Fruit fly (Drosophila melanogaster): ENCODE results near the gene Dr.

DNA sequence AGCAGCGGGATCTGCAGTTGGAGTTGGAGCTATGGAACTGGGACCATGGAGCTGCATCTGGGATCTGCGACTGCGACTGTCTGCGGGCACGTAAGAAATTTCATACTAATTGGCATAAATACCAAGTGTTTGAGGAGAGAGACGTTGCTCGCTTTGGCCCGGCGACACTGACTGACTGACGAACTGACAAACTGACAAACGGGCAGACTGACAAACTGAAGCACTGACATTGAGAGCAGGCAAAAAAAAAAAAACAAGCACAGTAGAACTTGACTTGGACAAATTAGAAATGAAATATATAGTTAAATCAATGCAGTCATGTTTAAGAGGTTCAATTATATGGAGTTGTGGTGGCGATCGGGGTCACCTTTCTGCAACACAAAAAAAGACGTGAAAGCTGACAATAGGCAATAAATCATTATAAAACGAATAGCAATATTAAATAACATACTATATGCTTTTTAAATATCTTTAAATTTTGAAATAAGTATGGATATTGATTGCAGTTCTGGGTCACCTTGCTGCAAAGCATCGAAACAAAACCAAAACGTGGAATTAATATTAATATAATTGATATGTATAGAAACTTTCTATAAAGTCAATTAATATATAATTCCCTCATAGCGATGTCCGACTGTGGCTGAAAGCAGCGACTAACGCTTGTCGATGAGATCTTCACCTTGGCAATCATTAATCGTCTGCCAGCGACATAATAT is 47.5 kb upstream of the Dr start:
- TF ChIP-seq CTCF (optimal IDR thresholded peaks at IDR 0.05) (no peak), CG8478 (optimal IDR thresholded peaks at IDR 0.05) (no peak)
